Fruit fly (Drosophila melanogaster) whole organism, prepupa: ENCODE measurements around the gene Ir85a.

Experiments used
- Blimp-1 ChIP-seq: fragments of 200-800 bp; sonication (Bioruptor generic); optimal IDR thresholded peaks from 3 replicates; lab custom pipeline; 2017; ENCODE audit warnings: missing biosample characterization, missing genetic modification characterization, mild to moderate bottlenecking, moderate library complexity, missing genetic modification reagents
- CG10669 ChIP-seq: fragments of 200-800 bp; sonication (Bioruptor generic); optimal IDR thresholded peaks from 3 replicates; lab custom pipeline; 2018; ENCODE audit warnings: missing biosample characterization, mild to moderate bottlenecking, missing genetic modification characterization, moderate library complexity
- CG11762 ChIP-seq: fragments of 200-800 bp; sonication (Bioruptor generic); optimal IDR thresholded peaks from 3 replicates; lab custom pipeline; 2016; ENCODE audit warnings: missing biosample characterization, missing genetic modification characterization; ENCODE audit not compliant: insufficient read depth
- CG11902 ChIP-seq: fragments of 200-800 bp; sonication (Bioruptor generic); optimal IDR thresholded peaks from 3 replicates; lab custom pipeline; 2016; ENCODE audit warnings: missing biosample characterization, missing genetic modification characterization
- CG15336 ChIP-seq: fragments of 200-800 bp; sonication (Bioruptor generic); IDR thresholded peaks from 2 replicates; pipeline ENCODE4 v1.3.6; 2022; ENCODE audit warnings: missing biosample characterization, missing genetic modification characterization
- CG1621 ChIP-seq: fragments of 200-800 bp; sonication (Bioruptor generic); optimal IDR thresholded peaks from 3 replicates; lab custom pipeline; 2018; ENCODE audit warnings: missing biosample characterization, mild to moderate bottlenecking, missing genetic modification characterization
- CG16779 ChIP-seq: fragments of 200-800 bp; sonication (Bioruptor generic); optimal IDR thresholded peaks from 3 replicates; lab custom pipeline; 2017; ENCODE audit warnings: missing biosample characterization, mild to moderate bottlenecking, missing genetic modification characterization
- CG3032 ChIP-seq: fragments of 200-800 bp; optimal IDR thresholded peaks from 2 replicates; lab custom pipeline; 2019; ENCODE audit warnings: missing biosample characterization, mild to moderate bottlenecking, missing genetic modification characterization, moderate library complexity
- CG31627 ChIP-seq: fragments of 200-800 bp; sonication (Bioruptor generic); optimal IDR thresholded peaks from 3 replicates; lab custom pipeline; 2016; ENCODE audit warnings: missing biosample characterization, missing genetic modification characterization
- CG32006 ChIP-seq: fragments of 200-800 bp; sonication (Bioruptor generic); optimal IDR thresholded peaks from 3 replicates; lab custom pipeline; 2017; ENCODE audit warnings: missing biosample characterization, mild to moderate bottlenecking, missing genetic modification characterization
- CG34406 ChIP-seq: fragments of 200-800 bp; sonication (Bioruptor generic); optimal IDR thresholded peaks from 3 replicates; lab custom pipeline; 2016; ENCODE audit warnings: missing biosample characterization, missing genetic modification characterization
- CG3919 ChIP-seq: fragments of 200-800 bp; sonication (Bioruptor generic); optimal IDR thresholded peaks from 3 replicates; lab custom pipeline; 2016; ENCODE audit warnings: missing biosample characterization, missing genetic modification characterization
- CG4318 ChIP-seq: fragments of 200-800 bp; sonication (Bioruptor generic); optimal IDR thresholded peaks from 3 replicates; lab custom pipeline; 2017; ENCODE audit warnings: missing biosample characterization, mild to moderate bottlenecking, missing genetic modification characterization
- CG6276 ChIP-seq: fragments of 200-800 bp; sonication (Bioruptor generic); optimal IDR thresholded peaks from 2 replicates; lab custom pipeline; 2017; ENCODE audit warnings: missing biosample characterization, mild to moderate bottlenecking, missing genetic modification characterization
- CG6792 ChIP-seq: fragments of 200-800 bp; sonication (Bioruptor generic); optimal IDR thresholded peaks from 3 replicates; lab custom pipeline; 2016; ENCODE audit warnings: missing biosample characterization, missing genetic modification characterization
- CG7368 ChIP-seq: fragments of 200-800 bp; sonication (Bioruptor generic); optimal IDR thresholded peaks from 3 replicates; lab custom pipeline; 2016; ENCODE audit warnings: missing biosample characterization, missing genetic modification characterization
- CG8632 ChIP-seq: fragments of 200-800 bp; sonication (Bioruptor generic); optimal IDR thresholded peaks from 3 replicates; lab custom pipeline; 2016; ENCODE audit warnings: missing biosample characterization, missing genetic modification characterization
- Eip75B ChIP-seq: fragments of 200-800 bp; sonication (Bioruptor generic); optimal IDR thresholded peaks from 3 replicates; lab custom pipeline; 2016; ENCODE audit warnings: missing biosample characterization, missing genetic modification characterization
- Eip78C ChIP-seq: fragments of 200-800 bp; sonication (Bioruptor generic); peaks from one replicate; lab custom pipeline; 2016; ENCODE audit warnings: missing biosample characterization, missing genetic modification characterization
- Ets21C ChIP-seq: fragments of 200-800 bp; sonication (Bioruptor generic); optimal IDR thresholded peaks from 3 replicates; lab custom pipeline; 2016; ENCODE audit warnings: missing biosample characterization, missing genetic modification characterization
- Gug ChIP-seq: fragments of 200-800 bp; sonication (Bioruptor generic); IDR thresholded peaks from 2 replicates; pipeline ENCODE4 v1.3.6; 2022; ENCODE audit warnings: missing biosample characterization, missing genetic modification characterization
- Hr38 ChIP-seq: sonication (Bioruptor generic); optimal IDR thresholded peaks from 2 replicates; lab custom pipeline; 2016; ENCODE audit warnings: missing biosample characterization, missing genetic modification characterization
- Hr39 ChIP-seq: fragments of 200-800 bp; sonication (Bioruptor generic); optimal IDR thresholded peaks from 2 replicates; lab custom pipeline; 2016; ENCODE audit warnings: missing biosample characterization, missing genetic modification characterization
- Hr4 ChIP-seq: fragments of 200-800 bp; sonication (Bioruptor generic); optimal IDR thresholded peaks from 3 replicates; lab custom pipeline; 2016; ENCODE audit warnings: missing biosample characterization, missing genetic modification characterization
- OdsH ChIP-seq: fragments of 200-800 bp; sonication (Bioruptor generic); optimal IDR thresholded peaks from 3 replicates; lab custom pipeline; 2016; ENCODE audit warnings: missing biosample characterization, missing genetic modification characterization
- Smox ChIP-seq: fragments of 200-800 bp; sonication (Bioruptor generic); optimal IDR thresholded peaks from 3 replicates; lab custom pipeline; 2016; ENCODE audit warnings: missing biosample characterization, missing genetic modification characterization
- Sox102F ChIP-seq: fragments of 200-800 bp; sonication (Bioruptor generic); optimal IDR thresholded peaks from 2 replicates; lab custom pipeline; 2016; ENCODE audit warnings: missing biosample characterization, mild to moderate bottlenecking, missing genetic modification characterization
- Sox15 ChIP-seq: fragments of 200-800 bp; sonication (Bioruptor generic); optimal IDR thresholded peaks from 3 replicates; lab custom pipeline; 2016; ENCODE audit warnings: missing biosample characterization, missing genetic modification characterization
- acj6 ChIP-seq: fragments of 200-800 bp; sonication (Bioruptor generic); optimal IDR thresholded peaks from 3 replicates; lab custom pipeline; 2016; ENCODE audit warnings: missing biosample characterization, missing genetic modification characterization
- cyc ChIP-seq: fragments of 200-800 bp; sonication (Bioruptor generic); optimal IDR thresholded peaks from 3 replicates; lab custom pipeline; 2016; ENCODE audit warnings: missing biosample characterization, missing genetic modification characterization
- dac ChIP-seq: fragments of 200-800 bp; sonication (Bioruptor generic); optimal IDR thresholded peaks from 2 replicates; lab custom pipeline; 2017; ENCODE audit warnings: missing biosample characterization, mild to moderate bottlenecking, missing genetic modification characterization
- dsx ChIP-seq: fragments of 200-800 bp; optimal IDR thresholded peaks from 3 replicates; lab custom pipeline; 2019; ENCODE audit warnings: missing biosample characterization, mild to moderate bottlenecking, missing genetic modification characterization, moderate library complexity; ENCODE audit not compliant: poor library complexity, severe bottlenecking
- fd59A ChIP-seq: fragments of 200-800 bp; sonication (Bioruptor generic); optimal IDR thresholded peaks from 2 replicates; lab custom pipeline; 2017; ENCODE audit warnings: missing biosample characterization, mild to moderate bottlenecking, missing genetic modification characterization, missing genetic modification reagents
- fkh ChIP-seq: fragments of 200-800 bp; sonication (Bioruptor generic); optimal IDR thresholded peaks from 3 replicates; lab custom pipeline; 2017; ENCODE audit warnings: missing biosample characterization, mild to moderate bottlenecking, missing genetic modification characterization, moderate library complexity
- lz ChIP-seq: fragments of 200-800 bp; sonication (Bioruptor generic); optimal IDR thresholded peaks from 3 replicates; lab custom pipeline; 2016; ENCODE audit warnings: missing biosample characterization, missing genetic modification characterization
- net ChIP-seq: fragments of 200-800 bp; sonication (Bioruptor generic); optimal IDR thresholded peaks from 3 replicates; lab custom pipeline; 2016; ENCODE audit warnings: missing biosample characterization, missing genetic modification characterization
- ss ChIP-seq, 2 experiments: fragments of 200-800 bp; sonication (Bioruptor generic); optimal IDR thresholded peaks; 2 replicates in 1 of 2; 3 replicates in 1 of 2; lab custom pipeline; 2017 to 2018; ENCODE audit warnings: mild to moderate bottlenecking in 2 of 2, missing biosample characterization in 2 of 2, missing genetic modification characterization in 2 of 2, moderate library complexity in 1 of 2
- topi ChIP-seq: fragments of 200-800 bp; sonication (Bioruptor generic); optimal IDR thresholded peaks from 3 replicates; lab custom pipeline; 2016; ENCODE audit warnings: missing biosample characterization, missing genetic modification characterization
- vri ChIP-seq: fragments of 200-800 bp; sonication (Bioruptor generic); optimal IDR thresholded peaks from 3 replicates; lab custom pipeline; 2016; ENCODE audit warnings: missing biosample characterization, mild to moderate bottlenecking, missing genetic modification characterization

Gene Ir85a

dm6 chr3R:8747871-8748775, 46.4 kb upstream of the Ir85a start (continued):
- TF ChIP-seq Hr38 (no peak), cyc (GFP tag; lab: Kevin White, UChicago) (peak; percentile 77), CG3032 (tag; lab: Kevin White, UChicago) (peak; percentile 77), CG3919 (peak; percentile 75), ss (GFP tag; optimal IDR thresholded peaks at IDR 0.05; lab: Kevin White, UChicago) (peak; percentile 49 to 76), CG16779 (tag; lab: Kevin White, UChicago) (peak; percentile 72), CG32006 (GFP tag; lab: Kevin White, UChicago) (peak; percentile 89), net (GFP tag; lab: Kevin White, UChicago) (peak; percentile 89), Sox102F (GFP tag; lab: Kevin White, UChicago) (peak; percentile 86), CG15336 (GFP tag; lab: Robert Waterston, UW) (peak; percentile 88), fkh (GFP tag; lab: Kevin White, UChicago) (no peak), Gug (GFP tag; lab: Robert Waterston, UW) (peak; percentile 50), CG11762 (GFP tag; lab: Kevin White, UChicago) (peak; percentile 68), Ets21C (GFP tag; lab: Kevin White, UChicago) (peak; percentile 60), acj6 (peak; percentile 85), CG10669 (GFP tag; lab: Kevin White, UChicago) (peak; percentile 57), lz (peak; percentile 84), CG7368 (peak; percentile 69), CG34406 (GFP tag; lab: Kevin White, UChicago) (peak; percentile 88), Smox (GFP tag; lab: Kevin White, UChicago) (peak; percentile 88), Sox15 (GFP tag; lab: Kevin White, UChicago) (peak; percentile 71)

- no peak for TF ChIP-seq Gug (GFP tag; lab: Robert Waterston, UW)
- TF ChIP-seq cyc (GFP tag; lab: Kevin White, UChicago), result no peak
- no peak for TF ChIP-seq Sox15 (GFP tag; lab: Kevin White, UChicago)
- no peak for TF ChIP-seq CG8632 (GFP tag; lab: Kevin White, UChicago)
- no peak for TF ChIP-seq CG6276 (GFP tag; lab: Kevin White, UChicago)
- no peak for TF ChIP-seq Smox (GFP tag; lab: Kevin White, UChicago)
- TF ChIP-seq, all 60 proteins: peak for 0
These were observed 45.7 kb upstream of the Ir85a start for dm6 chr3R:8748776-8749126.

DNA sequence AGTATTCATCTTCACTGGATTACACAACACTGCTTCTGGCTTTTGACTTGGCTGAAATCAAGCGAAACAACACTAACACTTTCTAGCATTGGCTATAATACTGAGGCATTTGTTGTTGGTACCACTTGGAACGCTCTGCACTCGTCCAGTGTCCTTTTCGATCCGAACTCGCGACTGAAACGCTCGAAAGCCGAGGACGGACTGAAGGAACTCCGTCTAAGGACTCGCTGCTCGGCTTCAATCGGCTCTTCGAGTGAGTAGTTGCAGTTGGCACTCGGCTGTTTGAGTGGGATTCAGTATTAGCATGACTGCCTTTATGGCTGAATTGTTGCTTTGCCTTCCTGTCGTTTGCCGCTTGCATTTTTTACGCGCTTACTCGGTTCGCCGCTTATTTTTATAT, 26.5 kb upstream of the Ir85a start, which contains the start of the genes CG34135 and CG11768:
TSS of gene CG34135 (minus strand) at position 194 of the 400 bp plus-strand sequence.
TSS of gene CG11768 (minus strand) at position 203 of the 400 bp plus-strand sequence.
- TF ChIP-seq Hr38, result no peak
- TF ChIP-seq CG16779 (tag; lab: Kevin White, UChicago), result no peak

- TF ChIP-seq Eip75B (GFP tag; lab: Kevin White, UChicago), result no peak
- no peak for TF ChIP-seq CG10669 (GFP tag; lab: Kevin White, UChicago)
- TF ChIP-seq fkh (GFP tag; lab: Kevin White, UChicago), result no peak
- TF ChIP-seq Hr39, result no peak
- TF ChIP-seq CG3919, result no peak
- TF ChIP-seq Hr4 (GFP tag; lab: Kevin White, UChicago), result no peak
- TF ChIP-seq CG7368, result no peak
- no peak for TF ChIP-seq CG34406 (GFP tag; lab: Kevin White, UChicago)
- no peak for TF ChIP-seq CG11902
- TF ChIP-seq Sox15 (GFP tag; lab: Kevin White, UChicago), result no peak
- no peak for TF ChIP-seq fd59A (GFP tag; lab: Kevin White, UChicago)
- TF ChIP-seq dac (GFP tag; lab: Kevin White, UChicago), result no peak
- TF ChIP-seq OdsH (GFP tag; lab: Kevin White, UChicago), result no peak
These were observed 25.4 kb upstream of the Ir85a start, which contains the start of gene CG8236 for dm6 chr3R:8769094-8769493. TSS of gene CG8236 (plus strand) at chr3R:8769394.

dm6 chr3R:8772591-8772990, 21.9 kb upstream of the Ir85a start, which contains the start of gene CG13318:
TSS of gene CG13318 (minus strand) at chr3R:8772691.
- no peak for TF ChIP-seq CG6276 (GFP tag; lab: Kevin White, UChicago)
- TF ChIP-seq Sox102F (GFP tag; lab: Kevin White, UChicago), result no peak
- TF ChIP-seq ss (GFP tag; optimal IDR thresholded peaks at IDR 0.05; lab: Kevin White, UChicago), result no peak
- no peak for TF ChIP-seq CG1621 (tag; lab: Kevin White, UChicago)
- TF ChIP-seq Smox (GFP tag; lab: Kevin White, UChicago), result no peak
- no peak for TF ChIP-seq CG4318 (GFP tag; lab: Kevin White, UChicago)
- no peak for TF ChIP-seq CG31627
- TF ChIP-seq CG11902, result no peak
- TF ChIP-seq CG6792, result no peak
- no peak for TF ChIP-seq dsx (GFP tag; lab: Kevin White, UChicago)
- no peak for TF ChIP-seq Blimp-1 (GFP tag; lab: Kevin White, UChicago)
- TF ChIP-seq OdsH (GFP tag; lab: Kevin White, UChicago), result no peak
- TF ChIP-seq Eip78C (GFP tag; lab: Kevin White, UChicago), result no peak
- TF ChIP-seq Hr39, result no peak
- TF ChIP-seq topi (GFP tag; lab: Kevin White, UChicago), result no peak
- TF ChIP-seq vri (GFP tag; lab: Kevin White, UChicago), result no peak
- no peak for TF ChIP-seq CG3032 (tag; lab: Kevin White, UChicago)
